Worm (Caenorhabditis elegans) whole organism, L2 larva: ENCODE measurements around the gene srxa-7.

Source experiments
- blmp-1 ChIP-seq: sonication (generic microtip); optimal IDR thresholded peaks from 2 replicates; lab custom pipeline; 2017; ENCODE audit warnings: missing genetic modification characterization, mild to moderate bottlenecking, missing compliant biosample characterization, antibody characterized with exemption, moderate library complexity; ENCODE audit not compliant: insufficient read depth
- nhr-12 ChIP-seq: fragments of 150-350 bp; optimal IDR thresholded peaks from 2 replicates; lab custom pipeline; 2014; ENCODE audit warnings: missing biosample characterization, missing genetic modification characterization
- nhr-237 ChIP-seq: fragments of 150-350 bp; optimal IDR thresholded peaks from 2 replicates; lab custom pipeline; 2014; ENCODE audit warnings: missing biosample characterization, missing genetic modification characterization
- skn-1 ChIP-seq: sonication (generic microtip); optimal IDR thresholded peaks from 2 replicates; lab custom pipeline; 2017; ENCODE audit warnings: missing biosample characterization, missing genetic modification characterization
- ztf-4 ChIP-seq: fragments of 150-350 bp; optimal IDR thresholded peaks from 2 replicates; lab custom pipeline; 2014; ENCODE audit warnings: missing biosample characterization, missing genetic modification characterization

- TF ChIP-seq nhr-12 (tag; lab: Kevin White, UChicago): no peak
- TF ChIP-seq skn-1 (tag; lab: Kevin White, UChicago): no peak
- TF ChIP-seq ztf-4 (tag; lab: Kevin White, UChicago): no peak
- TF ChIP-seq blmp-1: no peak
- no peak for TF ChIP-seq nhr-237 (tag; lab: Kevin White, UChicago)
These were observed 42.7 kb downstream of the srxa-7 start for ce11 chrV:16350061-16350460.
